Worm (Caenorhabditis elegans): ENCODE data around the gene K09H11.4.

- TF ChIP-seq nhr-77 (tag; optimal IDR thresholded peaks at IDR 0.05) = no peak
- TF ChIP-seq nhr-237 (tag; optimal IDR thresholded peaks at IDR 0.05) = no peak
- no peak for TF ChIP-seq mdl-1 (tag; optimal IDR thresholded peaks at IDR 0.05)
- TF ChIP-seq elt-3 (tag; optimal IDR thresholded peaks at IDR 0.05) = no peak
- TF ChIP-seq unc-39 (tag; optimal IDR thresholded peaks at IDR 0.05) = no peak
- TF ChIP-seq ceh-82 (tag; optimal IDR thresholded peaks at IDR 0.05) = no peak
- no peak for TF ChIP-seq snpc-4 (tag; optimal IDR thresholded peaks at IDR 0.05)
- no peak for TF ChIP-seq elt-1 (tag; optimal IDR thresholded peaks at IDR 0.05)
- peak; percentile 41 for TF ChIP-seq nhr-25 (tag; optimal IDR thresholded peaks at IDR 0.05)
These were observed 25.3 kb downstream of the K09H11.4 start for ce11 chrV:5701106-5701505.

All from whole organism, L2 larva.